Worm (Caenorhabditis elegans) whole organism, early embryonic: ENCODE data around the gene wrm-1.

Experiments used
- B0310.2 ChIP-seq: sonication (generic microtip); optimal IDR thresholded peaks from 2 replicates; lab custom pipeline; 2016; ENCODE audit warnings: mild to moderate bottlenecking, missing genetic modification characterization, missing compliant biosample characterization
- F13C5.2 ChIP-seq: sonication (generic microtip); optimal IDR thresholded peaks from 2 replicates; lab custom pipeline; 2017; ENCODE audit warnings: mild to moderate bottlenecking, missing genetic modification characterization, inconsistent platforms, missing compliant biosample characterization
- aly-1 ChIP-seq: sonication (generic microtip); optimal IDR thresholded peaks from 2 replicates; lab custom pipeline; 2016; ENCODE audit warnings: missing genetic modification characterization, missing compliant biosample characterization
- ama-1 ChIP-seq: fragments of 150-350 bp; optimal IDR thresholded peaks from 2 replicates; lab custom pipeline; 2014
- ceh-13 ChIP-seq: fragments of 200-800 bp; sonication (Bioruptor generic); optimal IDR thresholded peaks from 2 replicates; lab custom pipeline; 2018; ENCODE audit warnings: mild to moderate bottlenecking, missing genetic modification characterization, missing compliant biosample characterization
- ceh-36 ChIP-seq: sonication (generic microtip); optimal IDR thresholded peaks from 2 replicates; lab custom pipeline; 2016; ENCODE audit warnings: missing genetic modification characterization, inconsistent platforms, missing compliant biosample characterization
- ets-7 ChIP-seq: sonication (generic microtip); optimal IDR thresholded peaks from 2 replicates; lab custom pipeline; 2016; ENCODE audit warnings: missing genotype, missing genetic modification characterization, missing compliant biosample characterization
- flt-1 ChIP-seq: fragments of 200-800 bp; sonication (Bioruptor generic); IDR thresholded peaks from 2 replicates; pipeline ENCODE4 v1.3.6; 2022; ENCODE audit warnings: missing genetic modification characterization, missing compliant biosample characterization
- hmbx-1 ChIP-seq: sonication (generic microtip); optimal IDR thresholded peaks from 2 replicates; lab custom pipeline; 2016; ENCODE audit warnings: mild to moderate bottlenecking, missing genetic modification characterization, missing compliant biosample characterization
- hmg-4 ChIP-seq: fragments of 200-800 bp; sonication (Bioruptor generic); optimal IDR thresholded peaks from 2 replicates; lab custom pipeline; 2018; ENCODE audit warnings: mild to moderate bottlenecking, missing genetic modification characterization, missing compliant biosample characterization
- hnd-1 ChIP-seq: sonication (generic microtip); optimal IDR thresholded peaks from 2 replicates; lab custom pipeline; 2016; ENCODE audit warnings: missing genetic modification characterization, missing compliant biosample characterization
- pes-1 ChIP-seq: fragments of 200-800 bp; sonication (Bioruptor generic); IDR thresholded peaks from 2 replicates; pipeline ENCODE4 v1.3.6; 2022; ENCODE audit warnings: missing genetic modification reagents, missing genetic modification characterization, missing compliant biosample characterization
- scrt-1 ChIP-seq: fragments of 200-800 bp; sonication (Bioruptor generic); IDR thresholded peaks from 2 replicates; pipeline ENCODE4 v1.3.6; 2022; ENCODE audit warnings: missing genetic modification characterization, missing compliant biosample characterization
- sea-1 ChIP-seq: fragments of 200-800 bp; sonication (Bioruptor generic); conservative IDR thresholded peaks from 2 replicates; pipeline ENCODE4 v1.3.6; 2022; ENCODE audit warnings: missing genetic modification characterization, missing compliant biosample characterization
- tbx-11 ChIP-seq: fragments of 200-800 bp; sonication (Bioruptor generic); IDR thresholded peaks from 2 replicates; pipeline ENCODE4 v1.3.6; 2022; ENCODE audit warnings: missing genetic modification characterization, missing compliant biosample characterization
- tbx-37 ChIP-seq: fragments of 200-800 bp; sonication (Bioruptor generic); conservative IDR thresholded peaks from 2 replicates; pipeline ENCODE4 v1.3.6; 2022; ENCODE audit warnings: missing genetic modification reagents, missing genetic modification characterization, missing compliant biosample characterization
- tra-4 ChIP-seq: sonication (generic microtip); optimal IDR thresholded peaks from 2 replicates; lab custom pipeline; 2017; ENCODE audit warnings: missing genetic modification characterization, missing compliant biosample characterization

Gene wrm-1

DNA sequence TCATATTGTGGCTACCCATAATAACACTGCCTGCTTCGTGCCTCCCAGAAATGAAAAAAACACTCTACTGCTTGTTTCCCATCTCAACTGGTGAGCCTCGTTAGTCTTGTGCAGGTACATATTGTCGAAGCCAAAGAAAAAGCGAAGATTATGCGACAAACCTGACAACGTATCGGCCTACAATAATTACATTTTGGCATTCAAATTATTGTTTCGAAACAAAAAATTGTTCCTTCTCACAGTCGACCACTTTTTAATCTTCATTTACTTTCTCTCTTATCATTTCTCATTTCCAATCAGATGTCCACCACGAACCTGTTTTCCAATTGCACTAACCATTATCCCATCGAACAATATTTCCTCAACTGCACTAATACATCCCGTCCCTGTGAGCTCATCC is 20.4 kb downstream of the wrm-1 start, which contains the start of gene B0244.15:
Gene B0244.15, plus strand, starts transcription at position 301 of the 400 bp plus-strand sequence.
- TF ChIP-seq aly-1 (tag; lab: Kevin White, UChicago) (no peak), pes-1 (GFP tag; lab: Robert Waterston, UW) (no peak), tra-4 (tag; lab: Kevin White, UChicago) (no peak), tbx-11 (GFP tag; lab: Robert Waterston, UW) (no peak), scrt-1 (GFP tag; lab: Robert Waterston, UW) (no peak), ets-7 (tag; lab: Kevin White, UChicago) (no peak), hmg-4 (GFP tag; lab: Kevin White, UChicago) (no peak), ceh-36 (tag; lab: Kevin White, UChicago) (no peak), flt-1 (GFP tag; lab: Robert Waterston, UW) (no peak), F13C5.2 (tag; lab: Kevin White, UChicago) (no peak), hnd-1 (no peak), sea-1 (GFP tag; lab: Robert Waterston, UW) (no peak), tbx-37 (GFP tag; lab: Robert Waterston, UW) (no peak), ama-1 (lab: Kevin White, UChicago) (no peak), B0310.2 (no peak), hmbx-1 (tag; lab: Kevin White, UChicago) (no peak), ceh-13 (GFP tag; lab: Kevin White, UChicago) (no peak)

DNA sequence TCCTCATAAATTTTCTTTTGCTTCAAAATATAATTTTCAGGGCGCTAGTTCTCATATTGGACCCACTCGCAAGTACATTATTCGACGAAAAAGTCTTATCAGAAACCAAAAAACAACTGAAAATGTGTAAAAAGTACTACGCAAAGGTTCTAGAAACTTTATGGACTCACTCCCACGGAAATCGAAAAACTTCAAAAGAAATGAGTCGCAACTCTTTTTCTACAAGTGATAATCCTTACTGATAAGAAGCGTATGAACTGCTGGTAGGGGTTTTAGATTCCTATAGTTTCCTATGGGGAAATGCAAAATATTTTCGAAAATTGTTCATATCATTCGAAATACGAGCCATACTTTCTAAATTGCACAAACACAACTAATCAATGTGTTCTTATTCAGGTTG is 21.9 kb downstream of the wrm-1 start, which contains the start of gene B0244.5:
Gene B0244.5, plus strand, starts transcription at position 301 of the 400 bp plus-strand sequence.
- no peak for TF ChIP-seq hmg-4 (GFP tag; lab: Kevin White, UChicago)
- TF ChIP-seq ceh-36 (tag; lab: Kevin White, UChicago) = no peak
- TF ChIP-seq tbx-11 (GFP tag; lab: Robert Waterston, UW) = no peak
- no peak for TF ChIP-seq hmbx-1 (tag; lab: Kevin White, UChicago)
- no peak for TF ChIP-seq hnd-1
- TF ChIP-seq ama-1 (lab: Kevin White, UChicago) = no peak
- TF ChIP-seq F13C5.2 (tag; lab: Kevin White, UChicago) = no peak
- TF ChIP-seq ets-7 (tag; lab: Kevin White, UChicago) = no peak
- no peak for TF ChIP-seq B0310.2
- TF ChIP-seq ceh-13 (GFP tag; lab: Kevin White, UChicago) = no peak
- TF ChIP-seq scrt-1 (GFP tag; lab: Robert Waterston, UW) = no peak
- no peak for TF ChIP-seq sea-1 (GFP tag; lab: Robert Waterston, UW)
- TF ChIP-seq aly-1 (tag; lab: Kevin White, UChicago) = no peak
- no peak for TF ChIP-seq pes-1 (GFP tag; lab: Robert Waterston, UW)
- TF ChIP-seq tbx-37 (GFP tag; lab: Robert Waterston, UW) = no peak
- no peak for TF ChIP-seq flt-1 (GFP tag; lab: Robert Waterston, UW)
- TF ChIP-seq tra-4 (tag; lab: Kevin White, UChicago) = no peak

DNA sequence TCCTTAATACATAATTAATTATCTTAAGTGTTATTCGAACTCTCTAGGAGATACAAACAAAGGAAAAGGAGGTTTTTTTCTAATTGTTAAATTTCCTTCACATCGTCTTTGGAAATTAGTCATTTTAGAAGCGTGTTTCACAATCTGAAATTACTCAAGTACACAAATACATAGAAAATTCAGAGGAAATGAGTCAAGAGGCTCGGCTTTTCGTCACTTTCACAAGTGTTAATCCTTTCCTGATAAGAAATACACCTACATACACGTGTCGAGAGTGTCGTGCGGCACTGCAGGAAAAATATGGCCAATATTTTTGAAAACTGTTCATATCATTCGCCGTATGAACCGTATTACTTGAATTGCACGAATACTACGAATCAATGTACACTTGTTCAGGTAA is 24.5 kb downstream of the wrm-1 start, which contains the start of gene B0244.4:
Gene B0244.4, plus strand, starts transcription at position 301 of the 400 bp plus-strand sequence.
- TF ChIP-seq ceh-36 (tag; lab: Kevin White, UChicago) = no peak
- TF ChIP-seq flt-1 (GFP tag; lab: Robert Waterston, UW) = no peak
- no peak for TF ChIP-seq tbx-11 (GFP tag; lab: Robert Waterston, UW)
- no peak for TF ChIP-seq tra-4 (tag; lab: Kevin White, UChicago)
- no peak for TF ChIP-seq sea-1 (GFP tag; lab: Robert Waterston, UW)
- TF ChIP-seq B0310.2 = no peak
- no peak for TF ChIP-seq ets-7 (tag; lab: Kevin White, UChicago)
- TF ChIP-seq F13C5.2 (tag; lab: Kevin White, UChicago) = no peak
- TF ChIP-seq ceh-13 (GFP tag; lab: Kevin White, UChicago) = no peak
- TF ChIP-seq pes-1 (GFP tag; lab: Robert Waterston, UW) = no peak
- TF ChIP-seq hmbx-1 (tag; lab: Kevin White, UChicago) = no peak
- TF ChIP-seq tbx-37 (GFP tag; lab: Robert Waterston, UW) = no peak
- no peak for TF ChIP-seq ama-1 (lab: Kevin White, UChicago)
- no peak for TF ChIP-seq aly-1 (tag; lab: Kevin White, UChicago)

DNA sequence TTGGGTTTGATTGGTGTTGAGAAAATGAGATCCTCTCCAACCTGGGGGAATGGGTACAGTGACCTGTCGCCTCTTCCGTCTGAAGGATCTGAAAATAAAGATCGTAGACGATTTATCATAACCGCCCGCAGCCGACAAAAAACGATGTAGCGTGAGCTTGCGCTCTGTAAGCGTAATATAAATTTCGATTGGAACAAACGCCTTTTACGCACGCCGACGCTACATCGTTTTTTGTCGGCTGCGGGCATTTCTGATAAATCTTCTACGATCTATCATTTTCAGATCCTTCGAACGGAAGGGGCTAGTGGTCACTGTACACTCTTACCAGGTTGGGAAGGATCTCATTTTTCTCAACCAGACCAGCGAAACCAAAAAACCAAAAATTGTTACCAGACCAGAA is 25.7 kb downstream of the wrm-1 start:
- no peak for TF ChIP-seq tbx-11 (GFP tag; lab: Robert Waterston, UW)
- TF ChIP-seq pes-1 (GFP tag; lab: Robert Waterston, UW) = no peak
- no peak for TF ChIP-seq tbx-37 (GFP tag; lab: Robert Waterston, UW)
- no peak for TF ChIP-seq scrt-1 (GFP tag; lab: Robert Waterston, UW)
- no peak for TF ChIP-seq ceh-13 (GFP tag; lab: Kevin White, UChicago)
- no peak for TF ChIP-seq flt-1 (GFP tag; lab: Robert Waterston, UW)
- no peak for TF ChIP-seq ets-7 (tag; lab: Kevin White, UChicago)
- TF ChIP-seq hmbx-1 (tag; lab: Kevin White, UChicago) = no peak
- no peak for TF ChIP-seq ama-1 (lab: Kevin White, UChicago)
- no peak for TF ChIP-seq hmg-4 (GFP tag; lab: Kevin White, UChicago)
- TF ChIP-seq aly-1 (tag; lab: Kevin White, UChicago) = no peak
- no peak for TF ChIP-seq tra-4 (tag; lab: Kevin White, UChicago)
- no peak for TF ChIP-seq hnd-1
- TF ChIP-seq B0310.2 = no peak
- TF ChIP-seq ceh-36 (tag; lab: Kevin White, UChicago) = no peak

DNA sequence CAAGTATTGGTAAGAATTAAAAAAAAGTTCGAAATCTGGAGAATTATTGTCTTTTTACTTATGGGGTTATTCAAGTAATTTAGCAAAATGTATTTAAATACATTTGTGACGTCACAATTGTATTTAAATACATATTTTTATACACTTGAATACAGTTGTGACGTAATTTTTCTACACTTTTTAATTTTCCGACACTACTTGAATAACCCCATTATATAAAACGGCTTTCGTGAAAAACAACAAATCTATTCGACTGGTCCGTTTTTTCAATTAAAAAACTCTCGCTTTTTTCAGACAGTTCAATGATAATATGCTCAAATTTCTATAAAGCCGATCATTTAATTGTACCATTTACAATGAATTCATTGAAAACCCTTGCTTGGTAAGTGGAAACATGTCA is 27.9 kb downstream of the wrm-1 start:
- TF ChIP-seq pes-1 (GFP tag; lab: Robert Waterston, UW) (no peak), sea-1 (GFP tag; lab: Robert Waterston, UW) (no peak), ceh-13 (GFP tag; lab: Kevin White, UChicago) (no peak), flt-1 (GFP tag; lab: Robert Waterston, UW) (no peak), tbx-37 (GFP tag; lab: Robert Waterston, UW) (no peak), hmbx-1 (tag; lab: Kevin White, UChicago) (no peak), B0310.2 (no peak), F13C5.2 (tag; lab: Kevin White, UChicago) (no peak), scrt-1 (GFP tag; lab: Robert Waterston, UW) (no peak), tbx-11 (GFP tag; lab: Robert Waterston, UW) (no peak)

DNA sequence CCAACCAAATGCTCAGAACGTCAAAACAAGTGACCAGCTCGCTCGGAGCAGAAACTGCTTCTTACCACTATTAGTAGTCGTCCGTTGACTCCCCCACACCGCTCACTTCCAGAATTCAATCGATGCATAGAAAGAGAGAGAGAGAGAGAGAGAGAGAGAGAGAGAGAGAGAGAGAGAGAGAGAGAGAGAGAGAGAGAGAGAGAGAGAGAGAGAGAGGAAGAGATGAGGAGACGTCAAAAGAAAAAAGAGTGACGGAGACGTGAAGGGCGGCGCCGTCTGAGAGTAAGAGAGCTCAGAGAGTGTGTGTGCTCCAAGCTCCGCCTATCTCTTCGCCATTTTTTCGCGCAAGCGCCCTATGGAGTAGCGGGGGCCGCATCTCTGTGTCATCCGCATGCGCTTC is 32.6 kb downstream of the wrm-1 start, which contains the start of gene ida-1:
Gene ida-1, plus strand, starts transcription at position 336 of the 400 bp plus-strand sequence.
- TF ChIP-seq ets-7 (tag; lab: Kevin White, UChicago) (no peak), hmg-4 (GFP tag; lab: Kevin White, UChicago) (no peak), pes-1 (GFP tag; lab: Robert Waterston, UW) (no peak), ama-1 (lab: Kevin White, UChicago) (no peak), ceh-13 (GFP tag; lab: Kevin White, UChicago) (no peak), ceh-36 (tag; lab: Kevin White, UChicago) (no peak), hnd-1 (no peak), tbx-11 (GFP tag; lab: Robert Waterston, UW) (no peak), F13C5.2 (tag; lab: Kevin White, UChicago) (no peak), tbx-37 (GFP tag; lab: Robert Waterston, UW) (no peak), scrt-1 (GFP tag; lab: Robert Waterston, UW) (no peak), tra-4 (tag; lab: Kevin White, UChicago) (no peak), flt-1 (GFP tag; lab: Robert Waterston, UW) (no peak)
